Fruit fly (Drosophila melanogaster): Measurements from ENCODE around the gene XNP.

Gene XNP

DNA sequence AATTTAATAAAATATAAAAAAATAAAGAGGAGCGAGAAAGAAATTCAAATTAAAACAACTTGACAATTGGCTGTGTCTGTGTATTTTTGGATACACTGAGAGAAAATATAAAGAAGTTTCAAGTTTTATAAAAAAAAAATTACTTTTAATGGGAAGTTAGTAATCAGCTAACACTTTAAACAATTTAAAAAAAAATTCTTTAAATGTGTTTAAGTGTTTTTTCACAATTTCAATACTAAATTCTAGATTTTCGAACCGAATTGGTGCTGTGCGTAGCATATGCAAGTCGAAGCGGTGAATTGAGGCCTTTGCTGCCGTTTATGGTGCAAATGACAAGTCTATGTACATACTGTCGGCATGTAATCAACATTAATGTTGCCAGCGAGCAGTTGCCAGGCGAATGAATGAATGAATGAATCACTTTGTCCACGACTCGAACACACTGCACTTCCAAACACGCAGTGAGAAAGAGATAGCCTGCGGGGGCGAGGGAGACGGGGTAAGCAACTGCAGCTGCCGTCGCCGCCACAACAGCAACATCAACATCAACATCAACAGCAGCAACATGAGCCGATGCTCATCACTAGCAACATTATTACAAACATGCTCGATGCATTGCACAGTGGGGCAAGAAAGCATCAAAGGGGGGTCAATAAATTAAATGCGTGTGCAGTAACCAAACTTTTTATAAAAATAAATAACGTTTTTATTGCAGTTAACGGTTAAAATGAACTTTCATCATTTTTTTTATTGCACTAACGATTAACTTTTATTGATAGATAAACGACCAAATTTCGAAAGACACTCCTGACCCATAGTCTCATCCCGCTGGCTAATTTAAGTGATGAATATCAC, 36.9 kb downstream of the XNP start (continued):
- TF ChIP-seq HmgD (GFP tag; optimal IDR thresholded peaks at IDR 0.05) (no peak), CG9817 (tag; optimal IDR thresholded peaks at IDR 0.05) (no peak), Oli (tag; optimal IDR thresholded peaks at IDR 0.05) (peak; percentile 80), Dip3 (GFP tag; optimal IDR thresholded peaks at IDR 0.05) (no peak), CG8478 (optimal IDR thresholded peaks at IDR 0.05) (no peak), Lpt (GFP tag; optimal IDR thresholded peaks at IDR 0.05) (no peak), CG12236 (GFP tag; optimal IDR thresholded peaks at IDR 0.05) (peak; percentile 29), zfh1 (GFP tag; IDR thresholded peaks at IDR 0.05) (peak; percentile 86), CG6791 (GFP tag; IDR thresholded peaks at IDR 0.05; ENCODE audit: partially characterized antibody) (no peak), CG9932 (GFP tag; IDR thresholded peaks at IDR 0.05) (no peak), fd102C (GFP tag; optimal IDR thresholded peaks at IDR 0.05) (no peak), Bgb (GFP tag; IDR thresholded peaks at IDR 0.05; ENCODE audit: partially characterized antibody) (no peak), CHES-1-like (GFP tag; optimal IDR thresholded peaks at IDR 0.05) (peak; percentile 29), mam (GFP tag; optimal IDR thresholded peaks at IDR 0.05) (peak; percentile 51), CG32772 (GFP tag; IDR thresholded peaks at IDR 0.05) (peak; percentile 74; the same call in 1 of the 2 replicates), hkb (optimal IDR thresholded peaks at IDR 0.05) (no peak), hkb (GFP tag; IDR thresholded peaks at IDR 0.05) (peak; percentile 78), yki (optimal IDR thresholded peaks at IDR 0.05) (no peak), Dek (tag; optimal IDR thresholded peaks at IDR 0.05) (no peak), CG4617 (GFP tag; optimal IDR thresholded peaks at IDR 0.05; ENCODE audit: borderline replicate concordance) (peak; percentile 29), dmrt11E (tag; optimal IDR thresholded peaks at IDR 0.05) (peak; percentile 93), ranshi (GFP tag; IDR thresholded peaks at IDR 0.05) (peak; percentile 24; the same call in 1 of the 2 replicates), CoRest (tag; optimal IDR thresholded peaks at IDR 0.05) (peak; percentile 41), tgo (GFP tag; IDR thresholded peaks at IDR 0.05) (peak; percentile 62), zen2 (GFP tag; IDR thresholded peaks at IDR 0.05; ENCODE audit: partially characterized antibody) (no peak), sr (GFP tag; IDR thresholded peaks at IDR 0.05) (no peak), Drgx (GFP tag; IDR thresholded peaks at IDR 0.05) (peak; percentile 90), ATbp (GFP tag; optimal IDR thresholded peaks at IDR 0.05) (peak; percentile 83), HLH54F (GFP tag; optimal IDR thresholded peaks at IDR 0.05) (peak; percentile 4), CG3995 (GFP tag; optimal IDR thresholded peaks at IDR 0.05) (no peak), Pdp1 (GFP tag; optimal IDR thresholded peaks at IDR 0.05) (peak; percentile 64 to 68), bsh (GFP tag; optimal IDR thresholded peaks at IDR 0.05) (peak; percentile 82 to 91), cad (GFP tag; optimal IDR thresholded peaks at IDR 0.05) (no peak), gfzf (GFP tag; optimal IDR thresholded peaks at IDR 0.05) (no peak), Blimp-1 (GFP tag; optimal IDR thresholded peaks at IDR 0.05) (peak; percentile 75), grn (GFP tag; optimal IDR thresholded peaks at IDR 0.05) (no peak), D (optimal IDR thresholded peaks at IDR 0.05) (no peak), D (GFP tag; optimal IDR thresholded peaks at IDR 0.05) (peak; percentile 60), Xbp1 (GFP tag; optimal IDR thresholded peaks at IDR 0.05) (peak; percentile 57), CG1792 (GFP tag; optimal IDR thresholded peaks at IDR 0.05) (peak; percentile 33), sisA (GFP tag; IDR thresholded peaks at IDR 0.05) (no peak; the same call in 1 of the 2 replicates), ato (GFP tag; IDR thresholded peaks at IDR 0.05; ENCODE audit: partially characterized antibody) (no peak), CG2678 (tag; optimal IDR thresholded peaks at IDR 0.05) (peak; percentile 74), hbn (GFP tag; IDR thresholded peaks at IDR 0.05; ENCODE audit: partially characterized antibody) (no peak), CG31365 (tag; optimal IDR thresholded peaks at IDR 0.05) (no peak), Fer1 (GFP tag; optimal IDR thresholded peaks at IDR 0.05) (no peak), CG34422 (GFP tag; IDR thresholded peaks at IDR 0.05) (peak; percentile 82), gro (GFP tag; optimal IDR thresholded peaks at IDR 0.05) (no peak), CG8089 (GFP tag; optimal IDR thresholded peaks at IDR 0.05) (peak; percentile 16), onecut (GFP tag; IDR thresholded peaks at IDR 0.05) (peak; percentile 7)

All from whole organism, embryonic.